Fruit fly (Drosophila melanogaster) S2 (cell line): ENCODE data around the gene CG32313.

ENCODE experiments used
- CG8478 ChIP-seq: fragments of >200 bp; optimal IDR thresholded peaks from 2 replicates; lab custom pipeline; 2018
- CTCF ChIP-seq, 2 experiments: fragments of >200 bp; optimal IDR thresholded peaks; 2 replicates each; lab custom pipeline; 2018

dm6 chr3L:1550914-1551313, 5.4 kb upstream of the CG32313 start:
- TF ChIP-seq CG8478 (lab: Kevin White, UChicago) (no peak), CTCF (optimal IDR thresholded peaks at IDR 0.05; lab: Kevin White, UChicago) (no peak)
